Worm (Caenorhabditis elegans) whole organism, midembryonic: ENCODE results near the gene C05D12.2.
"Not testable (repeated sequence)": the region's sequence is repeated elsewhere in the genome, so short reads cannot be mapped to it uniquely, and the experiment has no call there.

Experiments used
- T22C8.4 ChIP-seq: fragments of 200-800 bp; sonication (Bioruptor generic); IDR thresholded peaks from 2 replicates; pipeline ENCODE4 v1.3.6; 2022; ENCODE audit warnings: missing genetic modification characterization, missing compliant biosample characterization
- cog-1 ChIP-seq: sonication (generic microtip); optimal IDR thresholded peaks from 2 replicates; lab custom pipeline; 2016; ENCODE audit warnings: missing genetic modification characterization, missing compliant biosample characterization
- flt-1 ChIP-seq: fragments of 200-800 bp; sonication (Bioruptor generic); IDR thresholded peaks from 2 replicates; pipeline ENCODE4 v1.3.6; 2022; ENCODE audit warnings: missing genetic modification characterization, missing compliant biosample characterization
- klf-2 ChIP-seq: fragments of 200-800 bp; sonication (Bioruptor generic); conservative IDR thresholded peaks from 2 replicates; pipeline ENCODE4 v1.3.6; 2022; ENCODE audit warnings: missing genetic modification reagents, missing genetic modification characterization, missing compliant biosample characterization
- med-1 ChIP-seq: sonication (generic microtip); optimal IDR thresholded peaks from 2 replicates; lab custom pipeline; 2017; ENCODE audit warnings: missing genetic modification characterization, mild to moderate bottlenecking, missing compliant biosample characterization, antibody characterized with exemption, missing genetic modification reagents; ENCODE audit not compliant: insufficient read depth
- ref-1 ChIP-seq: fragments of 200-800 bp; sonication (Bioruptor generic); conservative IDR thresholded peaks from 2 replicates; pipeline ENCODE4 v1.3.6; 2022; ENCODE audit warnings: missing genetic modification reagents, missing genetic modification characterization, missing compliant biosample characterization
- tab-1 ChIP-seq: fragments of 200-800 bp; sonication (Bioruptor generic); IDR thresholded peaks from 2 replicates; pipeline ENCODE4 v1.3.6; 2022; ENCODE audit warnings: missing genetic modification characterization, missing compliant biosample characterization
- ztf-23 ChIP-seq: fragments of 200-800 bp; sonication (Bioruptor generic); IDR thresholded peaks from 2 replicates; pipeline ENCODE4 v1.3.6; 2022; ENCODE audit warnings: missing genetic modification reagents, missing genetic modification characterization, missing compliant biosample characterization
- ztf-29 ChIP-seq: fragments of 200-800 bp; sonication (Bioruptor generic); IDR thresholded peaks from 2 replicates; pipeline ENCODE4 v1.3.6; 2022; ENCODE audit warnings: missing genetic modification reagents, missing genetic modification characterization, missing compliant biosample characterization

C05D12.2 gene

DNA sequence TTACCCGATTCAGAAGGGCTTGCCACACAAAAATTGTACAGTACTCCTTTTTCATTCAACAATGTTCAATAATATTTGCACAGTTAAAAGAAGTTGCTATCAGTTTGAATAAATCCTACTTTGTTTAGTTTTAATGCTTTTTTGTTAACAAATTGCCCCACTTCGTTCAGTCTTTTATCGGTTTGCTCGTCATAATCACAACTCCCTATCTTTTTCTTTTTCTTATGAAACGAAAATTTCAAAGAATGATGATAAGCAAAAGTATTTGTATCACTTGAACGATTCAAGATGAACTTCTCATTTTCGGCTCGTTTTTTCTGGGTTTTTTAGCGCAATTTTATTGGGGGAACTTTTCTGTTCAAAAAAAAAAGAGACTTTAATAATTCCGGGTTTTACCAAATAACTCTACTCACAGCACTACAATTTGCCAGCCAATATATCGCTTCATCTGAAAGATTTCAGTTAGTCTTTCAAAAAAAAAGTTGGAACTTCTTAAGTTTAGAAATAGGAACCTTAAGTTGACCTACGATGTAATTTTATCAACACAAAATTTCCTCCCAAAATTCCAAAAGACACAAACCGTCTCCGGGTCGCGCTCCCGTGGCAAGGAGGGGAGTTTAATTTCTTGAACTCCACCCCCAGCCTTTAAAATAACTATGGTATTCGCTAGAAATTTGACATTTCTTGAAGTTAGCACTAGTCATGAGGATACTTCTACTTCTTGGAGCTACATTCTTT is 6.6 kb downstream of the C05D12.2 start, which contains the start of gene C05D12.3:
Gene C05D12.3 (plus strand): TSS at position 688 of the 738 bp plus-strand sequence.
- TF ChIP-seq T22C8.4 (GFP tag; lab: Robert Waterston, UW) = no peak
- TF ChIP-seq tab-1 = no peak
- TF ChIP-seq ztf-23 (GFP tag; lab: Robert Waterston, UW) = no peak
- TF ChIP-seq cog-1 (tag; lab: Kevin White, UChicago) = no peak
- TF ChIP-seq klf-2 (GFP tag; lab: Robert Waterston, UW) = no peak
- no peak for TF ChIP-seq ref-1 (GFP tag; lab: Robert Waterston, UW)
- no peak for TF ChIP-seq med-1 (GFP tag; lab: Kevin White, UChicago)
- TF ChIP-seq ztf-29 (GFP tag; lab: Robert Waterston, UW) = no peak
- no peak for TF ChIP-seq flt-1 (GFP tag; lab: Robert Waterston, UW)

- no peak for TF ChIP-seq ztf-29 (GFP tag; lab: Robert Waterston, UW)
- no peak for TF ChIP-seq flt-1 (GFP tag; lab: Robert Waterston, UW)
- TF ChIP-seq ref-1 (GFP tag; lab: Robert Waterston, UW) = no peak
- no peak for TF ChIP-seq ztf-23 (GFP tag; lab: Robert Waterston, UW)
- TF ChIP-seq cog-1 (tag; lab: Kevin White, UChicago) = no peak
- TF ChIP-seq T22C8.4 (GFP tag; lab: Robert Waterston, UW) = no peak
- no peak for TF ChIP-seq klf-2 (GFP tag; lab: Robert Waterston, UW)
- TF ChIP-seq med-1 (GFP tag; lab: Kevin White, UChicago) = no peak
- TF ChIP-seq tab-1 = no peak
These were observed 9.2 kb downstream of the C05D12.2 start for ce11 chrII:11427322-11427721.

DNA sequence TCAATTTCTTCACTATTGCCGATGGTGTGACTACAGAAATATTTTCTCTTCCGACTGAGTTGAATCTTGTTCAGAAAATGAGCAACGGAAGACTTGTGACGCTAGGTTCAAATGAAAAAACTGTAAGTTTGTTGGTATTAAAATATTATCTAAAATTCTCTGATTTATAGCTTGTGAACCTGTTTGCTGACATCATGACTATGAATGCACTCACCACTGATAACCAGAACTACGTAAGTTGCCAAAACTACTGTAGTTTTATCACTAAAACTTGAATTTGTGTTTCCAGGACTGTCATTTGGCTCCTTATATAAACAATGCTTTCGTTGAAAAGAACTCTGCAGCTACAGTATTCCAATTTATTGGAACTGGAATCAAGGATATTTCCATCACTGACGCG is 10.5 kb downstream of the C05D12.2 start:
- TF ChIP-seq med-1 (GFP tag; lab: Kevin White, UChicago) = no peak
- no peak for TF ChIP-seq ref-1 (GFP tag; lab: Robert Waterston, UW)
- TF ChIP-seq flt-1 (GFP tag; lab: Robert Waterston, UW) = no peak
- TF ChIP-seq ztf-23 (GFP tag; lab: Robert Waterston, UW) = no peak
- no peak for TF ChIP-seq ztf-29 (GFP tag; lab: Robert Waterston, UW)
- no peak for TF ChIP-seq klf-2 (GFP tag; lab: Robert Waterston, UW)
- TF ChIP-seq tab-1 = no peak
- no peak for TF ChIP-seq cog-1 (tag; lab: Kevin White, UChicago)
- TF ChIP-seq T22C8.4 (GFP tag; lab: Robert Waterston, UW) = no peak

DNA sequence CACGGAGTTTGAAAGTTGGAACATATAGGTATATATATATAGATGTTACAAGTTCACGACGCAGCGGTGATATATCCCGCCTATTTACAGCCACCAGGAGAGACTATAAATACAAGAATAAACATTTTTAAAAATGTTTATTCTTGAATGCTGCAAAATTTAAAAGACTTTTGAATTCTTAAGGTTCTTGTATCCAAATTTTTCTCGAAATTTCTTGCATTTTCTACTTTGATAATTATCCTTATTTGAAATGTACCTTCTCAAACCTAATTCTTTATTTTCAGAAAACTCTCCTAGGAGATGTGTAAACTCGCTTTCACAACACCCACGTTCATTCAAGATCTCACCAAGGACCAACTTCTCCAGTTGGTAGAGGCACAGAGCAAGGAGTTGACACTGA is 13.5 kb downstream of the C05D12.2 start, which contains the start of gene C05D12.4:
Gene C05D12.4 (plus strand): TSS at position 301 of the 400 bp plus-strand sequence.
- no peak for TF ChIP-seq T22C8.4 (GFP tag; lab: Robert Waterston, UW)
- TF ChIP-seq klf-2 (GFP tag; lab: Robert Waterston, UW) = no peak
- no peak for TF ChIP-seq flt-1 (GFP tag; lab: Robert Waterston, UW)
- TF ChIP-seq tab-1 = no peak

ce11 chrII:11433942-11434341 is 15.8 kb downstream of the C05D12.2 start, which contains the start of gene C05D12.5:
TSS of gene C05D12.5 (plus strand) at chrII:11434242.
- TF ChIP-seq ztf-23 (GFP tag; lab: Robert Waterston, UW) = no peak

- TF ChIP-seq ref-1 (GFP tag; lab: Robert Waterston, UW) (no peak), cog-1 (tag; lab: Kevin White, UChicago) (no peak), ztf-29 (GFP tag; lab: Robert Waterston, UW) (no peak), ztf-23 (GFP tag; lab: Robert Waterston, UW) (no peak), flt-1 (GFP tag; lab: Robert Waterston, UW) (no peak), T22C8.4 (GFP tag; lab: Robert Waterston, UW) (no peak), klf-2 (GFP tag; lab: Robert Waterston, UW) (no peak), tab-1 (no peak), med-1 (GFP tag; lab: Kevin White, UChicago) (no peak)
These were observed 20.3 kb downstream of the C05D12.2 start, which contains the start of gene vha-6 for ce11 chrII:11438417-11438816. TSS of gene vha-6 (minus strand) at chrII:11438452.

- no peak for TF ChIP-seq ref-1 (GFP tag; lab: Robert Waterston, UW)
- no peak for TF ChIP-seq tab-1
- TF ChIP-seq cog-1 (tag; lab: Kevin White, UChicago) = peak; percentile 16
- TF ChIP-seq med-1 (GFP tag; lab: Kevin White, UChicago) = no peak
These were observed 22.2 kb downstream of the C05D12.2 start, which contains the start of gene VW02B12L.2 for ce11 chrII:11440265-11440664. TSS of gene VW02B12L.2 (minus strand) at chrII:11440329.

DNA sequence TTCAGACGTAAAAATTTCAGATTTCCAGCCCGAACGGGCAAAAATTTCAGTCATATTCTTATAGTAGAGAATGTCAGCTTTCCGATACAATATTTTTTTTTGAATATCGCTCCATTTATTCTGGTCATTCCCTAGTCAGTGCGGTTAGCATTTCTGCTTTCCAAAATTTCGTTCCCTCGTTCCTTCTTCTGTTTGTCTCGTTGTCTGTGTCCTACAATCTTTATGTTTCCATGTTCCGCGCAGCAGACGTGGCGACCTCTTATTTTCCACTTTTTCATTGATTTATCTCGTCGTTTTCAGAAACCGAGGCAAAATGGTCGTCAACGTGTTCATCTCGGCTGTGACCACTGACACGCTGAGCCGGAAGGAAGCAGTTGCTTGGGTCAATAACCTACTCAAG is 24.3 kb downstream of the C05D12.2 start, which contains the start of gene ebp-2:
Gene ebp-2 (plus strand): TSS at position 301 of the 400 bp plus-strand sequence.
- TF ChIP-seq tab-1; ztf-23 (GFP tag; lab: Robert Waterston, UW); T22C8.4 (GFP tag; lab: Robert Waterston, UW): not testable (repeated sequence)

DNA sequence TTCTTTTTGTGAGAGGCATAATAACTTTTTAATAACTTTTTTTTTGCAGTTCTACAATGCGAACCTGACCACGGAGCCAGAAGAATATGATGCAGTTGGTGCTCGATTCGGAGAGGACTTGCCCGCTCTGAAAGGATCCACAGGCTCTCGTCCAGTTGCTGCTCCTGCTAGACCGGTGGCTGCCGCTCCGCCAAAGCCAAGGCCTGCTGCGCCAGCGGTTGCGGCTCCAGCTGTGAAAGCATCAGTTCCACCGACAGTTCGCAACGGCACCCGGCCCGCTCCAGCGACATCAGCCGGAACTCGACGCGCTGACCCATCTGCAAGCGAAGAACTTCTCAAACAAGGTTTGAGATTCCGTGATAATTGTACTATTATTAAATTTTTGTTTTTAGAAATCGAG is 25.0 kb downstream of the C05D12.2 start:
- no peak for TF ChIP-seq klf-2 (GFP tag; lab: Robert Waterston, UW)
- no peak for TF ChIP-seq med-1 (GFP tag; lab: Kevin White, UChicago)
- no peak for TF ChIP-seq T22C8.4 (GFP tag; lab: Robert Waterston, UW)
- TF ChIP-seq ztf-29 (GFP tag; lab: Robert Waterston, UW) = no peak
- TF ChIP-seq tab-1 = no peak
- no peak for TF ChIP-seq flt-1 (GFP tag; lab: Robert Waterston, UW)
- TF ChIP-seq ztf-23 (GFP tag; lab: Robert Waterston, UW) = no peak
- TF ChIP-seq ref-1 (GFP tag; lab: Robert Waterston, UW) = no peak
- no peak for TF ChIP-seq cog-1 (tag; lab: Kevin White, UChicago)
